Fruit fly (Drosophila melanogaster) whole organism, embryonic: ENCODE results near the gene Obp99d.
A peak's percentile ranks its signal among the peaks of the same experiment; 100 is the strongest.

Experiments
- Atf6 ChIP-seq: fragments of 200-800 bp; sonication (Bioruptor generic); IDR thresholded peaks from 2 replicates; pipeline ENCODE4 v1.3.6; 2022; ENCODE audit warnings: missing biosample characterization, missing genetic modification characterization
- C15 ChIP-seq: fragments of 200-800 bp; sonication (Bioruptor generic); IDR thresholded peaks from 3 replicates; pipeline ENCODE4 v1.3.6; 2022; ENCODE audit warnings: missing biosample characterization, missing genetic modification characterization
- CG10321 ChIP-seq: fragments of 200-800 bp; sonication (Bioruptor generic); IDR thresholded peaks from 2 replicates; pipeline ENCODE4 v1.3.6; 2022; ENCODE audit warnings: missing biosample characterization, missing genetic modification characterization
- CG12236 ChIP-seq: fragments of 200-800 bp; sonication (Bioruptor generic); optimal IDR thresholded peaks from 2 replicates; lab custom pipeline; 2016; ENCODE audit warnings: missing biosample characterization, missing genetic modification characterization
- CG14860 ChIP-seq: fragments of 200-800 bp; sonication (Bioruptor generic); IDR thresholded peaks from 3 replicates; pipeline ENCODE4 v1.3.6; 2022; ENCODE audit warnings: missing biosample characterization, missing genetic modification characterization; ENCODE audit not compliant: partially characterized antibody
- CG16813 ChIP-seq: fragments of 200-800 bp; sonication (Bioruptor generic); IDR thresholded peaks from 3 replicates; pipeline ENCODE4 v1.3.6; 2022; ENCODE audit warnings: missing biosample characterization, missing genetic modification characterization; ENCODE audit not compliant: partially characterized antibody
- CG17186 ChIP-seq: fragments of 200-800 bp; sonication (Bioruptor generic); optimal IDR thresholded peaks from 3 replicates; lab custom pipeline; 2017; ENCODE audit warnings: missing biosample characterization, missing genetic modification reagents, missing genetic modification characterization
- CG17361 ChIP-seq: fragments of 200-800 bp; sonication (Bioruptor generic); IDR thresholded peaks from 3 replicates; pipeline ENCODE4 v1.3.6; 2022; ENCODE audit warnings: missing biosample characterization, missing genetic modification characterization
- CG17829 ChIP-seq: fragments of 200-800 bp; optimal IDR thresholded peaks from 2 replicates; lab custom pipeline; 2019; ENCODE audit warnings: missing biosample characterization, mild to moderate bottlenecking, missing genetic modification characterization, moderate library complexity
- CG18262 ChIP-seq: fragments of 200-800 bp; optimal IDR thresholded peaks from 3 replicates; lab custom pipeline; 2019; ENCODE audit warnings: missing biosample characterization, mild to moderate bottlenecking, missing genetic modification characterization, moderate library complexity
- CG2875 ChIP-seq: fragments of 200-800 bp; sonication (Bioruptor generic); optimal IDR thresholded peaks from 2 replicates; lab custom pipeline; 2017; ENCODE audit warnings: missing biosample characterization, mild to moderate bottlenecking, missing genetic modification characterization, missing genetic modification reagents
- CG30431 ChIP-seq: fragments of 200-800 bp; sonication (Bioruptor generic); optimal IDR thresholded peaks from 2 replicates; lab custom pipeline; 2017; ENCODE audit warnings: missing biosample characterization, missing genetic modification characterization
- CG3281 ChIP-seq: fragments of 200-800 bp; sonication (Bioruptor generic); optimal IDR thresholded peaks from 3 replicates; lab custom pipeline; 2017; ENCODE audit warnings: missing biosample characterization, mild to moderate bottlenecking, missing genetic modification characterization
- CG33557 ChIP-seq: fragments of 200-800 bp; sonication (Bioruptor generic); optimal IDR thresholded peaks from 2 replicates; lab custom pipeline; 2019; ENCODE audit warnings: missing biosample characterization, mild to moderate bottlenecking, missing genetic modification characterization, moderate library complexity
- CG34422 ChIP-seq: fragments of 200-800 bp; sonication (Bioruptor generic); IDR thresholded peaks from 3 replicates; pipeline ENCODE4 v1.3.6; 2022; ENCODE audit warnings: missing biosample characterization, missing genetic modification characterization
- CG4328 ChIP-seq: fragments of 200-800 bp; sonication (Bioruptor generic); optimal IDR thresholded peaks from 3 replicates; lab custom pipeline; 2017; ENCODE audit warnings: missing biosample characterization, missing genetic modification reagents, missing genetic modification characterization
- CG7271 ChIP-seq: fragments of 200-800 bp; sonication (Bioruptor generic); optimal IDR thresholded peaks from 2 replicates; lab custom pipeline; 2018; ENCODE audit warnings: missing biosample characterization, mild to moderate bottlenecking, missing genetic modification characterization, moderate library complexity
- CG9932 ChIP-seq: fragments of 200-800 bp; sonication (Bioruptor generic); IDR thresholded peaks from 2 replicates; pipeline ENCODE4 v1.3.6; 2022; ENCODE audit warnings: missing biosample characterization, missing genetic modification characterization
- Dip2 ChIP-seq: fragments of 200-800 bp; sonication (Bioruptor generic); IDR thresholded peaks from 2 replicates; pipeline ENCODE4 v1.3.6; 2022; ENCODE audit warnings: missing biosample characterization, missing genetic modification characterization
- Dll ChIP-seq: fragments of 200-800 bp; sonication (Bioruptor generic); IDR thresholded peaks from 4 replicates; pipeline ENCODE4 v1.3.6; 2022; ENCODE audit warnings: missing biosample characterization, missing genetic modification characterization; ENCODE audit not compliant: partially characterized antibody
- Doc2 ChIP-seq: fragments of 200-800 bp; sonication (Bioruptor generic); IDR thresholded peaks from 2 replicates; pipeline ENCODE4 v1.3.6; 2022; ENCODE audit warnings: missing biosample characterization, missing genetic modification characterization
- ERR ChIP-seq: fragments of 200-800 bp; sonication (Bioruptor generic); optimal IDR thresholded peaks from 2 replicates; lab custom pipeline; 2016; ENCODE audit warnings: missing biosample characterization, missing genetic modification characterization
- Hand ChIP-seq: fragments of 200-800 bp; sonication (Bioruptor generic); optimal IDR thresholded peaks from 2 replicates; lab custom pipeline; 2017; ENCODE audit warnings: mild to moderate bottlenecking, missing biosample characterization, missing genetic modification reagents, missing genetic modification characterization
- HmgZ ChIP-seq: fragments of 200-800 bp; sonication (Bioruptor generic); optimal IDR thresholded peaks from 2 replicates; lab custom pipeline; 2018; ENCODE audit warnings: missing biosample characterization, mild to moderate bottlenecking, missing genetic modification characterization
- Hmr ChIP-seq: fragments of 200-800 bp; sonication (Bioruptor generic); optimal IDR thresholded peaks from 3 replicates; lab custom pipeline; 2017; ENCODE audit warnings: mild to moderate bottlenecking, missing biosample characterization, missing genetic modification reagents, missing genetic modification characterization
- Hsf ChIP-seq: fragments of 200-800 bp; sonication (Bioruptor generic); optimal IDR thresholded peaks from 3 replicates; lab custom pipeline; 2016; ENCODE audit warnings: missing biosample characterization, missing genetic modification characterization
- Meics ChIP-seq: fragments of 200-800 bp; sonication (Bioruptor generic); optimal IDR thresholded peaks from 2 replicates; lab custom pipeline; 2017; ENCODE audit warnings: missing biosample characterization, mild to moderate bottlenecking, missing genetic modification characterization
- NfI ChIP-seq: fragments of 200-800 bp; sonication (Bioruptor generic); optimal IDR thresholded peaks from 3 replicates; lab custom pipeline; 2018; ENCODE audit warnings: missing biosample characterization, mild to moderate bottlenecking, missing genetic modification characterization, moderate library complexity
- Sin3A ChIP-seq: fragments of >200 bp; optimal IDR thresholded peaks from 2 replicates; lab custom pipeline; 2018
- Spps ChIP-seq: fragments of 200-800 bp; sonication (Bioruptor generic); optimal IDR thresholded peaks from 2 replicates; lab custom pipeline; 2018; ENCODE audit warnings: missing biosample characterization, mild to moderate bottlenecking, missing genetic modification characterization
- abd-A ChIP-seq: fragments of 200-800 bp; sonication (Bioruptor generic); optimal IDR thresholded peaks from 3 replicates; lab custom pipeline; 2019; ENCODE audit warnings: missing biosample characterization, mild to moderate bottlenecking, missing genetic modification characterization, moderate library complexity
- al ChIP-seq: fragments of 200-800 bp; sonication (Bioruptor generic); IDR thresholded peaks from 2 replicates; pipeline ENCODE4 v1.3.6; 2022; ENCODE audit warnings: missing biosample characterization, missing genetic modification characterization
- bcd ChIP-seq: fragments of 200-800 bp; sonication (Bioruptor generic); optimal IDR thresholded peaks from 2 replicates; lab custom pipeline; 2017; ENCODE audit warnings: missing biosample characterization, mild to moderate bottlenecking, missing genetic modification characterization
- chif ChIP-seq, 2 experiments: fragments of 200-800 bp; sonication (Bioruptor generic); optimal IDR thresholded peaks; 3 replicates each; lab custom pipeline; 2016; ENCODE audit warnings: missing biosample characterization in 2 of 2, missing genetic modification characterization in 2 of 2
- chm ChIP-seq: fragments of 200-800 bp; sonication (Bioruptor generic); IDR thresholded peaks from 2 replicates; pipeline ENCODE4 v1.3.6; 2022; ENCODE audit warnings: missing biosample characterization, missing genetic modification characterization
- disco-r ChIP-seq: fragments of 200-800 bp; sonication (Bioruptor generic); optimal IDR thresholded peaks from 2 replicates; lab custom pipeline; 2016; ENCODE audit warnings: missing biosample characterization, missing genetic modification characterization
- dysf ChIP-seq: fragments of 200-800 bp; sonication (Bioruptor generic); IDR thresholded peaks from 3 replicates; pipeline ENCODE4 v1.3.6; 2022; ENCODE audit warnings: missing biosample characterization, missing genetic modification characterization
- emc ChIP-seq: fragments of 200-800 bp; sonication (Bioruptor generic); optimal IDR thresholded peaks from 2 replicates; lab custom pipeline; 2016; ENCODE audit warnings: missing biosample characterization, missing genetic modification characterization
- gcm ChIP-seq: fragments of 200-800 bp; sonication (Bioruptor generic); optimal IDR thresholded peaks from 2 replicates; lab custom pipeline; 2019; ENCODE audit warnings: missing biosample characterization, mild to moderate bottlenecking, missing genetic modification characterization, moderate library complexity
- grau ChIP-seq: fragments of 200-800 bp; optimal IDR thresholded peaks from 3 replicates; lab custom pipeline; 2019; ENCODE audit warnings: missing biosample characterization, mild to moderate bottlenecking, missing genetic modification characterization, moderate library complexity
- mam ChIP-seq: fragments of 200-800 bp; sonication (Bioruptor generic); optimal IDR thresholded peaks from 3 replicates; lab custom pipeline; 2016; ENCODE audit warnings: missing biosample characterization, missing genetic modification characterization
- oc ChIP-seq: fragments of 200-800 bp; sonication (Bioruptor generic); optimal IDR thresholded peaks from 2 replicates; lab custom pipeline; 2018; ENCODE audit warnings: missing biosample characterization, mild to moderate bottlenecking, missing genetic modification characterization, moderate library complexity
- p53 ChIP-seq: fragments of 200-800 bp; sonication (Bioruptor generic); optimal IDR thresholded peaks from 2 replicates; lab custom pipeline; 2016; ENCODE audit warnings: missing biosample characterization, missing genetic modification characterization
- ranshi ChIP-seq: fragments of 200-800 bp; sonication (Bioruptor generic); IDR thresholded peaks from 2 replicates; pipeline ENCODE4 v1.3.6; 2022; ENCODE audit warnings: missing biosample characterization, missing genetic modification characterization
- sima ChIP-seq: fragments of 200-800 bp; sonication (Bioruptor generic); optimal IDR thresholded peaks from 2 replicates; lab custom pipeline; 2016; ENCODE audit warnings: missing biosample characterization, missing genetic modification characterization
- so ChIP-seq: fragments of 200-800 bp; sonication (Bioruptor generic); IDR thresholded peaks from 3 replicates; pipeline ENCODE4 v1.3.6; 2022; ENCODE audit warnings: missing biosample characterization, missing genetic modification characterization
- tll ChIP-seq, 2 experiments: fragments of 200-800 bp in 1 of 2; fragments of >200 bp in 1 of 2; sonication (Bioruptor generic) in 1 of 2; optimal IDR thresholded peaks; 2 replicates each; lab custom pipeline; 2017 to 2019; ENCODE audit warnings: missing biosample characterization in 2 of 2, missing genetic modification characterization in 2 of 2, mild to moderate bottlenecking in 1 of 2, moderate library complexity in 1 of 2
- vnd ChIP-seq: fragments of 200-800 bp; sonication (Bioruptor generic); IDR thresholded peaks from 3 replicates; pipeline ENCODE4 v1.3.6; 2022; ENCODE audit warnings: missing biosample characterization, missing genetic modification characterization; ENCODE audit not compliant: partially characterized antibody
- vvl ChIP-seq: fragments of 200-800 bp; sonication (Bioruptor generic); IDR thresholded peaks from 2 replicates; pipeline ENCODE4 v1.3.6; 2022; ENCODE audit warnings: missing biosample characterization, missing genetic modification characterization
- zen ChIP-seq: fragments of 200-800 bp; sonication (Bioruptor generic); optimal IDR thresholded peaks from 3 replicates; lab custom pipeline; 2018; ENCODE audit warnings: missing biosample characterization, mild to moderate bottlenecking, missing genetic modification characterization, moderate library complexity
- zfh1 ChIP-seq: fragments of 200-800 bp; sonication (Bioruptor generic); IDR thresholded peaks from 3 replicates; pipeline ENCODE4 v1.3.6; 2022; ENCODE audit warnings: missing biosample characterization, missing genetic modification characterization

Gene Obp99d

dm6 chr3R:29757226-29757625 lies 42.9 kb downstream of the Obp99d start (continued):
- TF ChIP-seq ERR (GFP tag; lab: Kevin White, UChicago) (no peak), CG7271 (tag; lab: Kevin White, UChicago) (no peak), Dip2 (GFP tag; lab: Robert Waterston, UW) (no peak), chif (GFP tag; optimal IDR thresholded peaks at IDR 0.05; lab: Kevin White, UChicago) (no peak), Atf6 (GFP tag; lab: Robert Waterston, UW) (no peak), CG33557 (no peak), Hand (GFP tag; lab: Kevin White, UChicago) (no peak), CG34422 (GFP tag; lab: Robert Waterston, UW) (no peak), so (GFP tag; lab: Robert Waterston, UW) (0 out of 3 replicates have a peak, but pooled peaks have one; percentile 16), zen (tag; lab: Kevin White, UChicago) (no peak), emc (GFP tag; lab: Kevin White, UChicago) (no peak), gcm (no peak), Doc2 (GFP tag; lab: Robert Waterston, UW) (no peak), mam (GFP tag; lab: Kevin White, UChicago) (no peak), vnd (no peak), CG16813 (GFP tag; lab: Robert Waterston, UW) (no peak), Hmr (GFP tag; lab: Kevin White, UChicago) (peak; percentile 7), ranshi (GFP tag; lab: Robert Waterston, UW) (0 out of 2 replicates have a peak, but pooled peaks have one; percentile 38), CG3281 (GFP tag; lab: Kevin White, UChicago) (peak; percentile 14), Meics (GFP tag; lab: Kevin White, UChicago) (no peak), CG12236 (GFP tag; lab: Kevin White, UChicago) (no peak), Dll (GFP tag; lab: Robert Waterston, UW) (no peak), p53 (no peak), NfI (GFP tag; lab: Kevin White, UChicago) (no peak), Sin3A (lab: Kevin White, UChicago) (no peak), Spps (tag; lab: Kevin White, UChicago) (no peak), CG18262 (tag; lab: Kevin White, UChicago) (no peak), abd-A (tag; lab: Kevin White, UChicago) (no peak), HmgZ (tag; lab: Kevin White, UChicago) (no peak), grau (no peak), C15 (GFP tag; lab: Robert Waterston, UW) (0 out of 3 replicates have a peak, but pooled peaks have one; percentile 46), bcd (peak; percentile 23), disco-r (no peak), CG2875 (GFP tag; lab: Kevin White, UChicago) (peak; percentile 47), al (GFP tag; lab: Robert Waterston, UW) (no peak), CG10321 (GFP tag; lab: Robert Waterston, UW) (no peak), zfh1 (GFP tag; lab: Robert Waterston, UW) (no peak; the same call in 2 of the 3 replicates), CG17186 (GFP tag; lab: Kevin White, UChicago) (no peak), CG30431 (GFP tag; lab: Kevin White, UChicago) (no peak), sima (GFP tag; lab: Kevin White, UChicago) (no peak), CG9932 (no peak), vvl (GFP tag; lab: Robert Waterston, UW) (peak; percentile 11; the same call in 1 of the 2 replicates), chm (GFP tag; lab: Robert Waterston, UW) (no peak), CG4328 (GFP tag; lab: Kevin White, UChicago) (no peak), CG14860 (no peak), tll (GFP tag; optimal IDR thresholded peaks at IDR 0.05; lab: Kevin White, UChicago) (no peak), Hsf (GFP tag; lab: Kevin White, UChicago) (no peak), oc (tag; lab: Kevin White, UChicago) (no peak), CG17829 (tag; lab: Kevin White, UChicago) (no peak), dysf (GFP tag; lab: Robert Waterston, UW) (no peak), CG17361 (GFP tag; lab: Robert Waterston, UW) (no peak)
